Worm (Caenorhabditis elegans): ENCODE results near the gene ZK1290.5.

DNA sequence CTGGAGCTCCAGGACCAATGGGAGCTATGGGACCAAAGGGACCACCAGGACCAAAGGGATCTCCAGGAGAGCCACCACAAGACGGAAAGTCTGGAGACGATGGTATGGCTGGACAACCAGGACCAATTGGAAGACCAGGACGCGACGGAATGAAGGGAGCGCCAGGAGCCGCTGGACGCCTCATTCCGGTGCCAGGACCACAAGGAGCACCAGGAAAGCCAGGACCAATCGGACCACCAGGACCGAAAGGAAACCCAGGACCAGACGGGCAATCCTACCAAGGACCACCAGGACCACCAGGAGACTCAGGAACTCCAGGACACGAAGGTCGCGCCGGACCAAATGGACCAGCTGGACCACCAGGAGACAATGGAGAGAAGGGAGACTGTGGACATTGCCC is 15.3 kb downstream of the ZK1290.5 start:
- TF ChIP-seq tbx-7 (tag; optimal IDR thresholded peaks at IDR 0.05) (no peak), eyg-1 (tag; optimal IDR thresholded peaks at IDR 0.05) (no peak), unc-42 (tag; optimal IDR thresholded peaks at IDR 0.05) (no peak)

Measured in whole organism, late embryonic.